Fruit fly (Drosophila melanogaster) whole organism, prepupa: Measurements from ENCODE around the gene Yp3.

Source experiments
- Blimp-1 ChIP-seq: fragments of 200-800 bp; sonication (Bioruptor generic); optimal IDR thresholded peaks from 3 replicates; lab custom pipeline; 2017; ENCODE audit warnings: missing biosample characterization, missing genetic modification characterization, mild to moderate bottlenecking, moderate library complexity, missing genetic modification reagents
- CG10631 ChIP-seq: fragments of 200-800 bp; sonication (Bioruptor generic); optimal IDR thresholded peaks from 2 replicates; lab custom pipeline; 2016; ENCODE audit warnings: missing biosample characterization, missing genetic modification characterization
- CG10669 ChIP-seq: fragments of 200-800 bp; sonication (Bioruptor generic); optimal IDR thresholded peaks from 3 replicates; lab custom pipeline; 2018; ENCODE audit warnings: missing biosample characterization, mild to moderate bottlenecking, missing genetic modification characterization, moderate library complexity
- CG11762 ChIP-seq: fragments of 200-800 bp; sonication (Bioruptor generic); optimal IDR thresholded peaks from 3 replicates; lab custom pipeline; 2016; ENCODE audit warnings: missing biosample characterization, missing genetic modification characterization; ENCODE audit not compliant: insufficient read depth
- CG11902 ChIP-seq: fragments of 200-800 bp; sonication (Bioruptor generic); optimal IDR thresholded peaks from 3 replicates; lab custom pipeline; 2016; ENCODE audit warnings: missing biosample characterization, missing genetic modification characterization
- CG15336 ChIP-seq: fragments of 200-800 bp; sonication (Bioruptor generic); IDR thresholded peaks from 2 replicates; pipeline ENCODE4 v1.3.6; 2022; ENCODE audit warnings: missing biosample characterization, missing genetic modification characterization
- CG1621 ChIP-seq: fragments of 200-800 bp; sonication (Bioruptor generic); optimal IDR thresholded peaks from 3 replicates; lab custom pipeline; 2018; ENCODE audit warnings: missing biosample characterization, mild to moderate bottlenecking, missing genetic modification characterization
- CG16779 ChIP-seq: fragments of 200-800 bp; sonication (Bioruptor generic); optimal IDR thresholded peaks from 3 replicates; lab custom pipeline; 2017; ENCODE audit warnings: missing biosample characterization, mild to moderate bottlenecking, missing genetic modification characterization
- CG3032 ChIP-seq: fragments of 200-800 bp; optimal IDR thresholded peaks from 2 replicates; lab custom pipeline; 2019; ENCODE audit warnings: missing biosample characterization, mild to moderate bottlenecking, missing genetic modification characterization, moderate library complexity
- CG31627 ChIP-seq: fragments of 200-800 bp; sonication (Bioruptor generic); optimal IDR thresholded peaks from 3 replicates; lab custom pipeline; 2016; ENCODE audit warnings: missing biosample characterization, missing genetic modification characterization
- CG32006 ChIP-seq: fragments of 200-800 bp; sonication (Bioruptor generic); optimal IDR thresholded peaks from 3 replicates; lab custom pipeline; 2017; ENCODE audit warnings: missing biosample characterization, mild to moderate bottlenecking, missing genetic modification characterization
- CG34406 ChIP-seq: fragments of 200-800 bp; sonication (Bioruptor generic); optimal IDR thresholded peaks from 3 replicates; lab custom pipeline; 2016; ENCODE audit warnings: missing biosample characterization, missing genetic modification characterization
- CG3919 ChIP-seq: fragments of 200-800 bp; sonication (Bioruptor generic); optimal IDR thresholded peaks from 3 replicates; lab custom pipeline; 2016; ENCODE audit warnings: missing biosample characterization, missing genetic modification characterization
- CG4318 ChIP-seq: fragments of 200-800 bp; sonication (Bioruptor generic); optimal IDR thresholded peaks from 3 replicates; lab custom pipeline; 2017; ENCODE audit warnings: missing biosample characterization, mild to moderate bottlenecking, missing genetic modification characterization
- CG6163 ChIP-seq: fragments of 200-800 bp; sonication (Bioruptor generic); IDR thresholded peaks from 3 replicates; pipeline ENCODE4 v1.3.6; 2022; ENCODE audit warnings: missing biosample characterization, missing genetic modification characterization
- CG6276 ChIP-seq: fragments of 200-800 bp; sonication (Bioruptor generic); optimal IDR thresholded peaks from 2 replicates; lab custom pipeline; 2017; ENCODE audit warnings: missing biosample characterization, mild to moderate bottlenecking, missing genetic modification characterization
- CG6792 ChIP-seq: fragments of 200-800 bp; sonication (Bioruptor generic); optimal IDR thresholded peaks from 3 replicates; lab custom pipeline; 2016; ENCODE audit warnings: missing biosample characterization, missing genetic modification characterization
- CG6808 ChIP-seq: fragments of 200-800 bp; sonication (Bioruptor generic); optimal IDR thresholded peaks from 3 replicates; lab custom pipeline; 2017; ENCODE audit warnings: missing biosample characterization, missing genetic modification characterization, mild to moderate bottlenecking, moderate library complexity, missing genetic modification reagents
- CG6854 ChIP-seq: fragments of 200-800 bp; sonication (Bioruptor generic); optimal IDR thresholded peaks from 2 replicates; lab custom pipeline; 2017; ENCODE audit warnings: missing biosample characterization, mild to moderate bottlenecking, missing genetic modification characterization
- CG8319 ChIP-seq: fragments of 200-800 bp; sonication (Bioruptor generic); optimal IDR thresholded peaks from 3 replicates; lab custom pipeline; 2016; ENCODE audit warnings: missing biosample characterization, missing genetic modification characterization
- CG8632 ChIP-seq: fragments of 200-800 bp; sonication (Bioruptor generic); optimal IDR thresholded peaks from 3 replicates; lab custom pipeline; 2016; ENCODE audit warnings: missing biosample characterization, missing genetic modification characterization
- CG9139 ChIP-seq: fragments of 200-800 bp; sonication (Bioruptor generic); optimal IDR thresholded peaks from 3 replicates; lab custom pipeline; 2017; ENCODE audit warnings: missing biosample characterization, mild to moderate bottlenecking, missing genetic modification characterization
- Eip75B ChIP-seq: fragments of 200-800 bp; sonication (Bioruptor generic); optimal IDR thresholded peaks from 3 replicates; lab custom pipeline; 2016; ENCODE audit warnings: missing biosample characterization, missing genetic modification characterization
- Eip78C ChIP-seq: fragments of 200-800 bp; sonication (Bioruptor generic); peaks from one replicate; lab custom pipeline; 2016; ENCODE audit warnings: missing biosample characterization, missing genetic modification characterization
- Eip93F ChIP-seq: fragments of 200-800 bp; sonication (Bioruptor generic); optimal IDR thresholded peaks from 2 replicates; lab custom pipeline; 2016; ENCODE audit warnings: missing biosample characterization, mild to moderate bottlenecking, missing genetic modification characterization
- Ets21C ChIP-seq: fragments of 200-800 bp; sonication (Bioruptor generic); optimal IDR thresholded peaks from 3 replicates; lab custom pipeline; 2016; ENCODE audit warnings: missing biosample characterization, missing genetic modification characterization
- Gug ChIP-seq: fragments of 200-800 bp; sonication (Bioruptor generic); IDR thresholded peaks from 2 replicates; pipeline ENCODE4 v1.3.6; 2022; ENCODE audit warnings: missing biosample characterization, missing genetic modification characterization
- Hr38 ChIP-seq: sonication (Bioruptor generic); optimal IDR thresholded peaks from 2 replicates; lab custom pipeline; 2016; ENCODE audit warnings: missing biosample characterization, missing genetic modification characterization
- Hr39 ChIP-seq: fragments of 200-800 bp; sonication (Bioruptor generic); optimal IDR thresholded peaks from 2 replicates; lab custom pipeline; 2016; ENCODE audit warnings: missing biosample characterization, missing genetic modification characterization
- Lpt ChIP-seq: fragments of 200-800 bp; sonication (Bioruptor generic); optimal IDR thresholded peaks from 3 replicates; lab custom pipeline; 2016; ENCODE audit warnings: missing biosample characterization, missing genetic modification characterization
- Met ChIP-seq: fragments of 200-800 bp; sonication (Bioruptor generic); optimal IDR thresholded peaks from 3 replicates; lab custom pipeline; 2016; ENCODE audit warnings: missing biosample characterization, missing genetic modification characterization
- OdsH ChIP-seq: fragments of 200-800 bp; sonication (Bioruptor generic); optimal IDR thresholded peaks from 3 replicates; lab custom pipeline; 2016; ENCODE audit warnings: missing biosample characterization, missing genetic modification characterization
- Smox ChIP-seq: fragments of 200-800 bp; sonication (Bioruptor generic); optimal IDR thresholded peaks from 3 replicates; lab custom pipeline; 2016; ENCODE audit warnings: missing biosample characterization, missing genetic modification characterization
- Sox102F ChIP-seq: fragments of 200-800 bp; sonication (Bioruptor generic); optimal IDR thresholded peaks from 2 replicates; lab custom pipeline; 2016; ENCODE audit warnings: missing biosample characterization, mild to moderate bottlenecking, missing genetic modification characterization
- Sox14 ChIP-seq: fragments of 200-800 bp; sonication (Bioruptor generic); optimal IDR thresholded peaks from 3 replicates; lab custom pipeline; 2016; ENCODE audit warnings: missing biosample characterization, missing genetic modification characterization
- achi ChIP-seq: fragments of 200-800 bp; sonication (Bioruptor generic); optimal IDR thresholded peaks from 3 replicates; lab custom pipeline; 2016; ENCODE audit warnings: missing biosample characterization, missing genetic modification characterization
- acj6 ChIP-seq: fragments of 200-800 bp; sonication (Bioruptor generic); optimal IDR thresholded peaks from 3 replicates; lab custom pipeline; 2016; ENCODE audit warnings: missing biosample characterization, missing genetic modification characterization
- cyc ChIP-seq: fragments of 200-800 bp; sonication (Bioruptor generic); optimal IDR thresholded peaks from 3 replicates; lab custom pipeline; 2016; ENCODE audit warnings: missing biosample characterization, missing genetic modification characterization
- dac ChIP-seq: fragments of 200-800 bp; sonication (Bioruptor generic); optimal IDR thresholded peaks from 2 replicates; lab custom pipeline; 2017; ENCODE audit warnings: missing biosample characterization, mild to moderate bottlenecking, missing genetic modification characterization
- eg ChIP-seq: fragments of 200-800 bp; sonication (Bioruptor generic); IDR thresholded peaks from 3 replicates; pipeline ENCODE4 v1.3.6; 2022; ENCODE audit warnings: missing biosample characterization, missing genetic modification characterization
- fd59A ChIP-seq: fragments of 200-800 bp; sonication (Bioruptor generic); optimal IDR thresholded peaks from 2 replicates; lab custom pipeline; 2017; ENCODE audit warnings: missing biosample characterization, mild to moderate bottlenecking, missing genetic modification characterization, missing genetic modification reagents
- fd85E ChIP-seq: fragments of 200-800 bp; sonication (Bioruptor generic); optimal IDR thresholded peaks from 3 replicates; lab custom pipeline; 2016; ENCODE audit warnings: missing biosample characterization, missing genetic modification characterization
- fkh ChIP-seq: fragments of 200-800 bp; sonication (Bioruptor generic); optimal IDR thresholded peaks from 3 replicates; lab custom pipeline; 2017; ENCODE audit warnings: missing biosample characterization, mild to moderate bottlenecking, missing genetic modification characterization, moderate library complexity
- lz ChIP-seq: fragments of 200-800 bp; sonication (Bioruptor generic); optimal IDR thresholded peaks from 3 replicates; lab custom pipeline; 2016; ENCODE audit warnings: missing biosample characterization, missing genetic modification characterization
- net ChIP-seq: fragments of 200-800 bp; sonication (Bioruptor generic); optimal IDR thresholded peaks from 3 replicates; lab custom pipeline; 2016; ENCODE audit warnings: missing biosample characterization, missing genetic modification characterization
- pdm3 ChIP-seq: fragments of 200-800 bp; sonication (Bioruptor generic); optimal IDR thresholded peaks from 3 replicates; lab custom pipeline; 2016; ENCODE audit warnings: missing biosample characterization, missing genetic modification characterization
- salr ChIP-seq, 2 experiments: fragments of 200-800 bp; sonication (Bioruptor generic); optimal IDR thresholded peaks; 3 replicates each; lab custom pipeline; 2016 to 2018; ENCODE audit warnings: missing biosample characterization in 2 of 2, missing genetic modification characterization in 2 of 2, mild to moderate bottlenecking in 1 of 2
- spab ChIP-seq: fragments of 200-800 bp; sonication (Bioruptor generic); optimal IDR thresholded peaks from 2 replicates; lab custom pipeline; 2017; ENCODE audit warnings: missing biosample characterization, mild to moderate bottlenecking, missing genetic modification characterization, missing genetic modification reagents
- ss ChIP-seq, 2 experiments: fragments of 200-800 bp; sonication (Bioruptor generic); optimal IDR thresholded peaks; 2 replicates in 1 of 2; 3 replicates in 1 of 2; lab custom pipeline; 2017 to 2018; ENCODE audit warnings: mild to moderate bottlenecking in 2 of 2, missing biosample characterization in 2 of 2, missing genetic modification characterization in 2 of 2, moderate library complexity in 1 of 2
- svp ChIP-seq: fragments of 200-800 bp; sonication (Bioruptor generic); peaks from one replicate; lab custom pipeline; 2016; ENCODE audit warnings: missing biosample characterization, missing genetic modification characterization
- topi ChIP-seq: fragments of 200-800 bp; sonication (Bioruptor generic); optimal IDR thresholded peaks from 3 replicates; lab custom pipeline; 2016; ENCODE audit warnings: missing biosample characterization, missing genetic modification characterization
- vri ChIP-seq: fragments of 200-800 bp; sonication (Bioruptor generic); optimal IDR thresholded peaks from 3 replicates; lab custom pipeline; 2016; ENCODE audit warnings: missing biosample characterization, mild to moderate bottlenecking, missing genetic modification characterization

The Yp3 gene

DNA sequence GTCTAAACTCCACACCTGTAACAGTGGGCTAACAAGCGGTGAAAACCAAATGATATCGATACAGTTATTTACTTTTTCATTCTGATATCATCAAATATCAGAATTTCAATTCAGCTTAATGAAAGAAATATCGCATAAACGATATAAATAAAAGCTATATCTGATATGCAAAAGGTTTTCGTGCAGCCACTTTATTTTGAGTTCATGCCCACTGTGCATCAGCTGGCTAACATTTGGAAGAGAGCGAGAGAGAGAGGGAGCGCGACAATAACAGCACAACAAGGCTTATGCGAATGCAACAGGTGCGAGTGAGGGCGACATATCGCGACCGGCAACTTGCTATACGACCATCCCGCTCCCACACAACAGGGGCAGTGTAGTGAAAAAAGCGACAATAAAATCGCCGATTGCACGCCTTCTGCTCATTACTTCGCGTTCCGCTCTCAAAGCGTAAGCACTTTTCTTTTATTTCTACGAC, 19.9 kb upstream of the Yp3 start, which contains the start of gene CG11151:
Gene CG11151, plus strand, starts transcription at position 334 of the 478 bp plus-strand sequence.
- TF ChIP-seq cyc (GFP tag; lab: Kevin White, UChicago) (peak; percentile 95), CG8632 (GFP tag; lab: Kevin White, UChicago) (peak; percentile 96), Lpt (GFP tag; lab: Kevin White, UChicago) (peak; percentile 96), Sox102F (GFP tag; lab: Kevin White, UChicago) (peak; percentile 97), topi (GFP tag; lab: Kevin White, UChicago) (peak; percentile 98), CG3919 (GFP tag; lab: Kevin White, UChicago) (peak; percentile 95), CG10669 (GFP tag; lab: Kevin White, UChicago) (peak; percentile 97), Blimp-1 (GFP tag; lab: Kevin White, UChicago) (peak; percentile 83), Eip93F (GFP tag; lab: Kevin White, UChicago) (peak; percentile 94), pdm3 (GFP tag; lab: Kevin White, UChicago) (peak; percentile 98), CG10631 (GFP tag; lab: Kevin White, UChicago) (peak; percentile 96), CG1621 (tag; lab: Kevin White, UChicago) (peak; percentile 97), svp (GFP tag; lab: Kevin White, UChicago) (peak; percentile 98), ss (GFP tag; optimal IDR thresholded peaks at IDR 0.05; lab: Kevin White, UChicago) (peak; percentile 95 to 96), CG34406 (GFP tag; lab: Kevin White, UChicago) (peak; percentile 96), fkh (peak; percentile 77), CG6276 (peak; percentile 98), Eip75B (GFP tag; lab: Kevin White, UChicago) (peak; percentile 97), acj6 (GFP tag; lab: Kevin White, UChicago) (peak; percentile 96), fd85E (GFP tag; lab: Kevin White, UChicago) (peak; percentile 89), Ets21C (GFP tag; lab: Kevin White, UChicago) (peak; percentile 97), CG9139 (GFP tag; lab: Kevin White, UChicago) (peak; percentile 93), CG3032 (tag; lab: Kevin White, UChicago) (peak; percentile 93), fd59A (GFP tag; lab: Kevin White, UChicago) (peak; percentile 94), CG6163 (GFP tag; lab: Robert Waterston, UW) (peak; percentile 97), CG6854 (GFP tag; lab: Kevin White, UChicago) (peak; percentile 94), Gug (GFP tag; lab: Robert Waterston, UW) (peak; percentile 94), salr (GFP tag; optimal IDR thresholded peaks at IDR 0.05; lab: Kevin White, UChicago) (peak; percentile 92 to 95), achi (GFP tag; lab: Kevin White, UChicago) (peak; percentile 96), Sox14 (GFP tag; lab: Kevin White, UChicago) (peak; percentile 98), CG11762 (GFP tag; lab: Kevin White, UChicago) (peak; percentile 96), eg (GFP tag; lab: Robert Waterston, UW) (peak; percentile 97), Smox (peak; percentile 98), Met (peak; percentile 98), CG32006 (peak; percentile 97), Eip78C (GFP tag; lab: Kevin White, UChicago) (peak; percentile 99), CG31627 (GFP tag; lab: Kevin White, UChicago) (peak; percentile 97), CG4318 (peak; percentile 95), CG11902 (GFP tag; lab: Kevin White, UChicago) (peak; percentile 91), CG6792 (GFP tag; lab: Kevin White, UChicago) (peak; percentile 97), CG15336 (GFP tag; lab: Robert Waterston, UW) (peak; percentile 98), net (peak; percentile 97), Hr38 (GFP tag; lab: Kevin White, UChicago) (peak; percentile 75), CG8319 (GFP tag; lab: Kevin White, UChicago) (peak; percentile 92), dac (GFP tag; lab: Kevin White, UChicago) (peak; percentile 94), spab (peak; percentile 91), lz (GFP tag; lab: Kevin White, UChicago) (peak; percentile 97), vri (GFP tag; lab: Kevin White, UChicago) (peak; percentile 96), OdsH (GFP tag; lab: Kevin White, UChicago) (peak; percentile 97), CG16779 (tag; lab: Kevin White, UChicago) (peak; percentile 94), CG6808 (peak; percentile 90), Hr39 (GFP tag; lab: Kevin White, UChicago) (peak; percentile 97)
